Worm (Caenorhabditis elegans) whole organism, late embryonic: ENCODE measurements around the gene ccdc-55.

Experiments
- T23F11.4 ChIP-seq: fragments of 200-800 bp; sonication (Bioruptor generic); optimal IDR thresholded peaks from 2 replicates; lab custom pipeline; 2018; ENCODE audit warnings: mild to moderate bottlenecking, missing genetic modification characterization, missing compliant biosample characterization
- ceh-30 ChIP-seq: fragments of 150-350 bp; optimal IDR thresholded peaks from 2 replicates; lab custom pipeline; 2014; ENCODE audit warnings: missing biosample characterization, missing genetic modification characterization
- tbx-2 ChIP-seq: sonication (generic microtip); optimal IDR thresholded peaks from 2 replicates; lab custom pipeline; 2016; ENCODE audit warnings: missing genetic modification characterization, missing compliant biosample characterization
- tbx-7 ChIP-seq: sonication (generic microtip); optimal IDR thresholded peaks from 2 replicates; lab custom pipeline; 2016; ENCODE audit warnings: missing genotype, missing genetic modification characterization, missing compliant biosample characterization

ce11 chrIII:4151548-4152104 is 16.9 kb downstream of the ccdc-55 start, which contains the start of the genes wht-3 and har-1:
- TF ChIP-seq tbx-7 (tag; lab: Kevin White, UChicago) (no peak), tbx-2 (no peak), ceh-30 (tag; lab: Kevin White, UChicago) (no peak), T23F11.4 (GFP tag; lab: Kevin White, UChicago) (no peak)
